Worm (Caenorhabditis elegans): ENCODE data around the gene men-1.

- TF ChIP-seq him-1 (tag; optimal IDR thresholded peaks at IDR 0.05) (no peak), dao-5 (tag; optimal IDR thresholded peaks at IDR 0.05) (no peak), W03F9.2 (tag; optimal IDR thresholded peaks at IDR 0.05) (no peak)
Observed at ce11 chrII:14214109-14214508, 19.8 kb downstream of the men-1 start, which contains the start of gene Y48B6A.10.

Measured in whole organism, L4/young adult.